Fruit fly (Drosophila melanogaster) whole organism, prepupa: ENCODE measurements around the gene Elovl7.

ENCODE experiments used
- Blimp-1 ChIP-seq: fragments of 200-800 bp; sonication (Bioruptor generic); optimal IDR thresholded peaks from 3 replicates; lab custom pipeline; 2017; ENCODE audit warnings: missing biosample characterization, missing genetic modification characterization, mild to moderate bottlenecking, moderate library complexity, missing genetic modification reagents
- CG10669 ChIP-seq: fragments of 200-800 bp; sonication (Bioruptor generic); optimal IDR thresholded peaks from 3 replicates; lab custom pipeline; 2018; ENCODE audit warnings: missing biosample characterization, mild to moderate bottlenecking, missing genetic modification characterization, moderate library complexity
- CG11294 ChIP-seq: fragments of 200-800 bp; sonication (Bioruptor generic); IDR thresholded peaks from 2 replicates; pipeline ENCODE4 v1.3.6; 2022; ENCODE audit warnings: missing biosample characterization, missing genetic modification characterization
- CG11902 ChIP-seq: fragments of 200-800 bp; sonication (Bioruptor generic); optimal IDR thresholded peaks from 3 replicates; lab custom pipeline; 2016; ENCODE audit warnings: missing biosample characterization, missing genetic modification characterization
- CG15336 ChIP-seq: fragments of 200-800 bp; sonication (Bioruptor generic); IDR thresholded peaks from 2 replicates; pipeline ENCODE4 v1.3.6; 2022; ENCODE audit warnings: missing biosample characterization, missing genetic modification characterization
- CG1621 ChIP-seq: fragments of 200-800 bp; sonication (Bioruptor generic); optimal IDR thresholded peaks from 3 replicates; lab custom pipeline; 2018; ENCODE audit warnings: missing biosample characterization, mild to moderate bottlenecking, missing genetic modification characterization
- CG31627 ChIP-seq: fragments of 200-800 bp; sonication (Bioruptor generic); optimal IDR thresholded peaks from 3 replicates; lab custom pipeline; 2016; ENCODE audit warnings: missing biosample characterization, missing genetic modification characterization
- CG3919 ChIP-seq: fragments of 200-800 bp; sonication (Bioruptor generic); optimal IDR thresholded peaks from 3 replicates; lab custom pipeline; 2016; ENCODE audit warnings: missing biosample characterization, missing genetic modification characterization
- CG4318 ChIP-seq: fragments of 200-800 bp; sonication (Bioruptor generic); optimal IDR thresholded peaks from 3 replicates; lab custom pipeline; 2017; ENCODE audit warnings: missing biosample characterization, mild to moderate bottlenecking, missing genetic modification characterization
- CG6163 ChIP-seq: fragments of 200-800 bp; sonication (Bioruptor generic); IDR thresholded peaks from 3 replicates; pipeline ENCODE4 v1.3.6; 2022; ENCODE audit warnings: missing biosample characterization, missing genetic modification characterization
- CG6276 ChIP-seq: fragments of 200-800 bp; sonication (Bioruptor generic); optimal IDR thresholded peaks from 2 replicates; lab custom pipeline; 2017; ENCODE audit warnings: missing biosample characterization, mild to moderate bottlenecking, missing genetic modification characterization
- CG8119 ChIP-seq: fragments of 200-800 bp; sonication (Bioruptor generic); IDR thresholded peaks from 3 replicates; pipeline ENCODE4 v1.3.6; 2022; ENCODE audit warnings: missing biosample characterization, missing genetic modification characterization
- CG9139 ChIP-seq: fragments of 200-800 bp; sonication (Bioruptor generic); optimal IDR thresholded peaks from 3 replicates; lab custom pipeline; 2017; ENCODE audit warnings: missing biosample characterization, mild to moderate bottlenecking, missing genetic modification characterization
- Eip75B ChIP-seq: fragments of 200-800 bp; sonication (Bioruptor generic); optimal IDR thresholded peaks from 3 replicates; lab custom pipeline; 2016; ENCODE audit warnings: missing biosample characterization, missing genetic modification characterization
- Eip78C ChIP-seq: fragments of 200-800 bp; sonication (Bioruptor generic); peaks from one replicate; lab custom pipeline; 2016; ENCODE audit warnings: missing biosample characterization, missing genetic modification characterization
- Eip93F ChIP-seq: fragments of 200-800 bp; sonication (Bioruptor generic); optimal IDR thresholded peaks from 2 replicates; lab custom pipeline; 2016; ENCODE audit warnings: missing biosample characterization, mild to moderate bottlenecking, missing genetic modification characterization
- Hr38 ChIP-seq: sonication (Bioruptor generic); optimal IDR thresholded peaks from 2 replicates; lab custom pipeline; 2016; ENCODE audit warnings: missing biosample characterization, missing genetic modification characterization
- Lpt ChIP-seq: fragments of 200-800 bp; sonication (Bioruptor generic); optimal IDR thresholded peaks from 3 replicates; lab custom pipeline; 2016; ENCODE audit warnings: missing biosample characterization, missing genetic modification characterization
- Met ChIP-seq: fragments of 200-800 bp; sonication (Bioruptor generic); optimal IDR thresholded peaks from 3 replicates; lab custom pipeline; 2016; ENCODE audit warnings: missing biosample characterization, missing genetic modification characterization
- OdsH ChIP-seq: fragments of 200-800 bp; sonication (Bioruptor generic); optimal IDR thresholded peaks from 3 replicates; lab custom pipeline; 2016; ENCODE audit warnings: missing biosample characterization, missing genetic modification characterization
- Smox ChIP-seq: fragments of 200-800 bp; sonication (Bioruptor generic); optimal IDR thresholded peaks from 3 replicates; lab custom pipeline; 2016; ENCODE audit warnings: missing biosample characterization, missing genetic modification characterization
- Sox102F ChIP-seq: fragments of 200-800 bp; sonication (Bioruptor generic); optimal IDR thresholded peaks from 2 replicates; lab custom pipeline; 2016; ENCODE audit warnings: missing biosample characterization, mild to moderate bottlenecking, missing genetic modification characterization
- cyc ChIP-seq: fragments of 200-800 bp; sonication (Bioruptor generic); optimal IDR thresholded peaks from 3 replicates; lab custom pipeline; 2016; ENCODE audit warnings: missing biosample characterization, missing genetic modification characterization
- dsx ChIP-seq: fragments of 200-800 bp; optimal IDR thresholded peaks from 3 replicates; lab custom pipeline; 2019; ENCODE audit warnings: missing biosample characterization, mild to moderate bottlenecking, missing genetic modification characterization, moderate library complexity; ENCODE audit not compliant: poor library complexity, severe bottlenecking
- eg ChIP-seq: fragments of 200-800 bp; sonication (Bioruptor generic); IDR thresholded peaks from 3 replicates; pipeline ENCODE4 v1.3.6; 2022; ENCODE audit warnings: missing biosample characterization, missing genetic modification characterization
- fd59A ChIP-seq: fragments of 200-800 bp; sonication (Bioruptor generic); optimal IDR thresholded peaks from 2 replicates; lab custom pipeline; 2017; ENCODE audit warnings: missing biosample characterization, mild to moderate bottlenecking, missing genetic modification characterization, missing genetic modification reagents
- fd85E ChIP-seq: fragments of 200-800 bp; sonication (Bioruptor generic); optimal IDR thresholded peaks from 3 replicates; lab custom pipeline; 2016; ENCODE audit warnings: missing biosample characterization, missing genetic modification characterization
- fkh ChIP-seq: fragments of 200-800 bp; sonication (Bioruptor generic); optimal IDR thresholded peaks from 3 replicates; lab custom pipeline; 2017; ENCODE audit warnings: missing biosample characterization, mild to moderate bottlenecking, missing genetic modification characterization, moderate library complexity
- lz ChIP-seq: fragments of 200-800 bp; sonication (Bioruptor generic); optimal IDR thresholded peaks from 3 replicates; lab custom pipeline; 2016; ENCODE audit warnings: missing biosample characterization, missing genetic modification characterization
- pdm3 ChIP-seq: fragments of 200-800 bp; sonication (Bioruptor generic); optimal IDR thresholded peaks from 3 replicates; lab custom pipeline; 2016; ENCODE audit warnings: missing biosample characterization, missing genetic modification characterization
- salr ChIP-seq, 2 experiments: fragments of 200-800 bp; sonication (Bioruptor generic); optimal IDR thresholded peaks; 3 replicates each; lab custom pipeline; 2016 to 2018; ENCODE audit warnings: missing biosample characterization in 2 of 2, missing genetic modification characterization in 2 of 2, mild to moderate bottlenecking in 1 of 2
- spab ChIP-seq: fragments of 200-800 bp; sonication (Bioruptor generic); optimal IDR thresholded peaks from 2 replicates; lab custom pipeline; 2017; ENCODE audit warnings: missing biosample characterization, mild to moderate bottlenecking, missing genetic modification characterization, missing genetic modification reagents
- ss ChIP-seq, 2 experiments: fragments of 200-800 bp; sonication (Bioruptor generic); optimal IDR thresholded peaks; 2 replicates in 1 of 2; 3 replicates in 1 of 2; lab custom pipeline; 2017 to 2018; ENCODE audit warnings: mild to moderate bottlenecking in 2 of 2, missing biosample characterization in 2 of 2, missing genetic modification characterization in 2 of 2, moderate library complexity in 1 of 2
- svp ChIP-seq: fragments of 200-800 bp; sonication (Bioruptor generic); peaks from one replicate; lab custom pipeline; 2016; ENCODE audit warnings: missing biosample characterization, missing genetic modification characterization
- topi ChIP-seq: fragments of 200-800 bp; sonication (Bioruptor generic); optimal IDR thresholded peaks from 3 replicates; lab custom pipeline; 2016; ENCODE audit warnings: missing biosample characterization, missing genetic modification characterization
- vri ChIP-seq: fragments of 200-800 bp; sonication (Bioruptor generic); optimal IDR thresholded peaks from 3 replicates; lab custom pipeline; 2016; ENCODE audit warnings: missing biosample characterization, mild to moderate bottlenecking, missing genetic modification characterization

Gene Elovl7

dm6 chr3R:7967347-7967746 is 28.3 kb downstream of the Elovl7 start, which contains the start of gene dsx (continued):
- TF ChIP-seq CG31627 (GFP tag; lab: Kevin White, UChicago) (peak; percentile 49), CG6163 (no peak), Smox (GFP tag; lab: Kevin White, UChicago) (peak; percentile 38), Met (peak; percentile 35), lz (GFP tag; lab: Kevin White, UChicago) (peak; percentile 29), salr (GFP tag; optimal IDR thresholded peaks at IDR 0.05; lab: Kevin White, UChicago) (peak in 1 of 2 experiments; percentile 72), Blimp-1 (GFP tag; lab: Kevin White, UChicago) (no peak)

dm6 chr3R:7966544-7967264 is 28.9 kb downstream of the Elovl7 start:
- TF ChIP-seq CG6276 (GFP tag; lab: Kevin White, UChicago) (no peak), Eip78C (GFP tag; lab: Kevin White, UChicago) (peak; percentile 70), CG1621 (tag; lab: Kevin White, UChicago) (peak; percentile 82), Smox (GFP tag; lab: Kevin White, UChicago) (no peak), dsx (peak; percentile 100), CG15336 (GFP tag; lab: Robert Waterston, UW) (peak; percentile 25), Eip75B (GFP tag; lab: Kevin White, UChicago) (peak; percentile 28), eg (GFP tag; lab: Robert Waterston, UW) (peak; percentile 55; the same call in 2 of the 3 replicates), OdsH (no peak), CG9139 (GFP tag; lab: Kevin White, UChicago) (no peak), CG31627 (GFP tag; lab: Kevin White, UChicago) (no peak), CG11902 (GFP tag; lab: Kevin White, UChicago) (no peak), spab (GFP tag; lab: Kevin White, UChicago) (no peak), Blimp-1 (GFP tag; lab: Kevin White, UChicago) (peak; percentile 85), pdm3 (GFP tag; lab: Kevin White, UChicago) (no peak), cyc (GFP tag; lab: Kevin White, UChicago) (no peak), vri (GFP tag; lab: Kevin White, UChicago) (peak; percentile 59), topi (GFP tag; lab: Kevin White, UChicago) (no peak), Lpt (GFP tag; lab: Kevin White, UChicago) (peak; percentile 16), svp (peak; percentile 87), ss (GFP tag; optimal IDR thresholded peaks at IDR 0.05; lab: Kevin White, UChicago) (peak; percentile 13 to 60), CG3919 (GFP tag; lab: Kevin White, UChicago) (no peak), CG10669 (GFP tag; lab: Kevin White, UChicago) (no peak), fd59A (peak; percentile 4), CG6163 (peak; percentile 43; the same call in 2 of the 3 replicates), Sox102F (no peak)
- TF ChIP-seq, all 60 proteins: peak for 13

dm6 chr3R:7964751-7965319 is 30.8 kb downstream of the Elovl7 start:
- TF ChIP-seq Hr38 (no peak), vri (GFP tag; lab: Kevin White, UChicago) (peak; percentile 30), CG4318 (GFP tag; lab: Kevin White, UChicago) (no peak), dsx (peak; percentile 95), Eip78C (GFP tag; lab: Kevin White, UChicago) (no peak), cyc (GFP tag; lab: Kevin White, UChicago) (no peak), fkh (GFP tag; lab: Kevin White, UChicago) (peak; percentile 38), CG11294 (GFP tag; lab: Robert Waterston, UW) (no peak), fd85E (GFP tag; lab: Kevin White, UChicago) (no peak), OdsH (no peak), Eip93F (no peak), CG11902 (GFP tag; lab: Kevin White, UChicago) (no peak), svp (peak; percentile 55), Sox102F (no peak), salr (GFP tag; optimal IDR thresholded peaks at IDR 0.05; lab: Kevin White, UChicago) (no peak), CG8119 (GFP tag; lab: Robert Waterston, UW) (no peak)
